Worm (Caenorhabditis elegans) whole organism, L3 larva: Measurements from ENCODE around the gene sri-31.

Source experiments
- ZK546.5 ChIP-seq: sonication (generic microtip); optimal IDR thresholded peaks from 2 replicates; lab custom pipeline; 2017; ENCODE audit warnings: missing biosample characterization, missing genetic modification characterization
- ama-1 ChIP-seq: fragments of 150-350 bp; optimal IDR thresholded peaks from 2 replicates; lab custom pipeline; 2018
- daf-12 ChIP-seq: fragments of 150-350 bp; optimal IDR thresholded peaks from 2 replicates; lab custom pipeline; 2014; ENCODE audit warnings: missing biosample characterization, missing genetic modification reagents, missing genetic modification characterization
- egl-27 ChIP-seq: sonication (generic microtip); optimal IDR thresholded peaks from 4 replicates; lab custom pipeline; 2017; ENCODE audit warnings: missing biosample characterization, missing genetic modification reagents, missing genetic modification characterization
- elt-1 ChIP-seq: fragments of 150-350 bp; optimal IDR thresholded peaks from 2 replicates; lab custom pipeline; 2014; ENCODE audit warnings: missing biosample characterization, missing genetic modification characterization
- elt-3 ChIP-seq, 3 experiments: fragments of 150-350 bp in 1 of 3; sonication (generic microtip) in 2 of 3; optimal IDR thresholded peaks; 2 replicates in 2 of 3; 4 replicates in 1 of 3; lab custom pipeline; 2014 to 2017; ENCODE audit warnings: missing biosample characterization in 3 of 3, missing genetic modification characterization in 3 of 3
- fos-1 ChIP-seq: fragments of 150-350 bp; optimal IDR thresholded peaks from 2 replicates; lab custom pipeline; 2014; ENCODE audit warnings: missing biosample characterization, missing genetic modification characterization
- jun-1 ChIP-seq: fragments of 150-350 bp; optimal IDR thresholded peaks from 2 replicates; lab custom pipeline; 2014; ENCODE audit warnings: missing biosample characterization, missing genetic modification reagents, missing genetic modification characterization
- lin-15B ChIP-seq: fragments of 150-350 bp; optimal IDR thresholded peaks from 2 replicates; lab custom pipeline; 2014; ENCODE audit warnings: missing biosample characterization, missing genetic modification characterization
- lin-39 ChIP-seq: fragments of 150-350 bp; optimal IDR thresholded peaks from 2 replicates; lab custom pipeline; 2018; ENCODE audit warnings: missing biosample characterization, missing genetic modification reagents, missing genetic modification characterization
- nfya-1 ChIP-seq: sonication (generic microtip); optimal IDR thresholded peaks from 2 replicates; lab custom pipeline; 2017; ENCODE audit warnings: missing genetic modification characterization, mild to moderate bottlenecking, missing compliant biosample characterization, antibody characterized with exemption, moderate library complexity; ENCODE audit not compliant: insufficient read depth

DNA sequence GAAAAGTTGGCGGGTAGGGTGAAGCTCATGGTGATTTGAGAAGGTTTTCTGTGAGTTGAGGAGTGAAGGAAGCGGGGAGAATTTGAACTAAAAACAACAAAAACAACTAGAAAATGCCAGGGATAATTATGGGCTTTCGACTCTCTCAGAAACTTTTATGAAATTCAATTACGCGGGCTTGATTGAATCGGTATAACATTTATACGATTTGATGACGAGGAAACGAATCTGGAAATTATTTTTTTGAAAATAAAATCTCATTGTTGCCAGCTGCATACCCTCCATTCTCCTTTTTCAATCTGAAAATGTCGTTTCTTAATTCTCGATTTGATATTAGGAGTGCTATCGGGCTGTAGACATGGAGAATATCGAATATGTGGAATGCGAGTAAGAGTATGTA lies 40.5 kb downstream of the sri-31 start, which contains the start of gene srg-21:
- TF ChIP-seq nfya-1 (tag; lab: Kevin White, UChicago) (no peak), lin-39 (tag; lab: Kevin White, UChicago) (no peak), ama-1 (lab: Kevin White, UChicago) (no peak), jun-1 (tag; lab: Kevin White, UChicago) (no peak), ZK546.5 (tag; lab: Kevin White, UChicago) (no peak), daf-12 (tag; lab: Kevin White, UChicago) (no peak), fos-1 (tag; lab: Kevin White, UChicago) (no peak), egl-27 (no peak), elt-1 (no peak), elt-3 (tag; optimal IDR thresholded peaks at IDR 0.05; lab: Kevin White, UChicago) (no peak), lin-15B (no peak)
